Fruit fly (Drosophila melanogaster) whole organism, embryonic: ENCODE results near the gene PolG2.

Source experiments
- CG1024 ChIP-seq: fragments of 200-800 bp; sonication (Bioruptor generic); IDR thresholded peaks from 2 replicates; pipeline ENCODE4 v1.3.6; 2022; ENCODE audit warnings: missing biosample characterization, missing genetic modification characterization
- CG13624 ChIP-seq: fragments of 200-800 bp; sonication (Bioruptor generic); optimal IDR thresholded peaks from 2 replicates; lab custom pipeline; 2016; ENCODE audit warnings: missing biosample characterization, missing genetic modification characterization
- CG15479 ChIP-seq: fragments of 200-800 bp; sonication (Bioruptor generic); optimal IDR thresholded peaks from 3 replicates; lab custom pipeline; 2019; ENCODE audit warnings: missing biosample characterization, mild to moderate bottlenecking, missing genetic modification characterization, moderate library complexity
- CG15696 ChIP-seq: fragments of 200-800 bp; sonication (Bioruptor generic); optimal IDR thresholded peaks from 2 replicates; lab custom pipeline; 2019; ENCODE audit warnings: missing biosample characterization, mild to moderate bottlenecking, missing genetic modification characterization, moderate library complexity
- CG18619 ChIP-seq: fragments of 200-800 bp; sonication (Bioruptor generic); optimal IDR thresholded peaks from 3 replicates; lab custom pipeline; 2017; ENCODE audit warnings: missing biosample characterization, mild to moderate bottlenecking, missing genetic modification characterization
- CG32767 ChIP-seq: fragments of 200-800 bp; sonication (Bioruptor generic); IDR thresholded peaks from 2 replicates; pipeline ENCODE4 v1.3.6; 2022; ENCODE audit warnings: missing biosample characterization, missing genetic modification characterization
- CG34224 ChIP-seq: fragments of 200-800 bp; sonication (Bioruptor generic); IDR thresholded peaks from 3 replicates; pipeline ENCODE4 v1.3.6; 2022; ENCODE audit warnings: missing biosample characterization, missing genetic modification characterization; ENCODE audit not compliant: partially characterized antibody
- CG34376 ChIP-seq: fragments of 200-800 bp; sonication (Bioruptor generic); optimal IDR thresholded peaks from 2 replicates; lab custom pipeline; 2018; ENCODE audit warnings: missing biosample characterization, mild to moderate bottlenecking, missing genetic modification characterization
- CG3726 ChIP-seq: fragments of 200-800 bp; sonication (Bioruptor generic); IDR thresholded peaks from 3 replicates; pipeline ENCODE4, ENCODE4 v1.3.6; 2022; ENCODE audit warnings: missing biosample characterization, missing genetic modification characterization
- CG4282 ChIP-seq: fragments of 200-800 bp; sonication (Bioruptor generic); optimal IDR thresholded peaks from 2 replicates; lab custom pipeline; 2016; ENCODE audit warnings: missing biosample characterization, missing genetic modification characterization
- CG6175 ChIP-seq: fragments of 200-800 bp; sonication (Bioruptor generic); IDR thresholded peaks from 3 replicates; pipeline ENCODE4 v1.3.6; 2022; ENCODE audit warnings: missing biosample characterization, missing genetic modification characterization
- CG6254 ChIP-seq: fragments of 200-800 bp; sonication (Bioruptor generic); optimal IDR thresholded peaks from 3 replicates; lab custom pipeline; 2017; ENCODE audit warnings: mild to moderate bottlenecking, missing biosample characterization, missing genetic modification reagents, missing genetic modification characterization
- CG7372 ChIP-seq: fragments of 200-800 bp; sonication (Bioruptor generic); IDR thresholded peaks from 2 replicates; pipeline ENCODE4 v1.3.6; 2022; ENCODE audit warnings: missing biosample characterization, missing genetic modification characterization
- CG9215 ChIP-seq: fragments of 200-800 bp; sonication (Bioruptor generic); IDR thresholded peaks from 2 replicates; pipeline ENCODE4 v1.3.6; 2022; ENCODE audit warnings: missing biosample characterization, missing genetic modification characterization
- CG9727 ChIP-seq: fragments of 200-800 bp; sonication (Bioruptor generic); optimal IDR thresholded peaks from 3 replicates; lab custom pipeline; 2017; ENCODE audit warnings: missing biosample characterization, mild to moderate bottlenecking, missing genetic modification characterization
- CG9932 ChIP-seq: fragments of 200-800 bp; sonication (Bioruptor generic); IDR thresholded peaks from 2 replicates; pipeline ENCODE4 v1.3.6; 2022; ENCODE audit warnings: missing biosample characterization, missing genetic modification characterization
- Chrac-16 ChIP-seq: fragments of 200-800 bp; sonication (Bioruptor generic); optimal IDR thresholded peaks from 3 replicates; lab custom pipeline; 2016; ENCODE audit warnings: missing biosample characterization, missing genetic modification characterization
- CkIIα-i1 ChIP-seq: fragments of 200-800 bp; sonication (Bioruptor generic); IDR thresholded peaks from 2 replicates; pipeline ENCODE4 v1.3.6; 2022; ENCODE audit warnings: missing biosample characterization, missing genetic modification characterization
- CoRest ChIP-seq: fragments of 200-800 bp; sonication (Bioruptor generic); optimal IDR thresholded peaks from 3 replicates; lab custom pipeline; 2018; ENCODE audit warnings: missing biosample characterization, mild to moderate bottlenecking, missing genetic modification characterization, moderate library complexity
- D ChIP-seq, 2 experiments: fragments of 200-800 bp in 1 of 2; fragments of >200 bp in 1 of 2; sonication (Bioruptor generic) in 1 of 2; optimal IDR thresholded peaks; 2 replicates in 1 of 2; 3 replicates in 1 of 2; lab custom pipeline; 2017; ENCODE audit warnings: mild to moderate bottlenecking in 1 of 2, missing biosample characterization in 1 of 2, missing genetic modification characterization in 1 of 2, missing genetic modification reagents in 1 of 2
- Deaf1 ChIP-seq: fragments of 200-800 bp; optimal IDR thresholded peaks from 3 replicates; lab custom pipeline; 2019; ENCODE audit warnings: missing biosample characterization, mild to moderate bottlenecking, missing genetic modification characterization, moderate library complexity
- E2f2 ChIP-seq: fragments of 200-800 bp; sonication (Bioruptor generic); IDR thresholded peaks from 2 replicates; pipeline ENCODE4 v1.3.6; 2022; ENCODE audit warnings: missing biosample characterization, missing genetic modification characterization
- Eip74EF ChIP-seq, 2 experiments: fragments of 200-800 bp in 1 of 2; fragments of >200 bp in 1 of 2; sonication (Bioruptor generic) in 1 of 2; optimal IDR thresholded peaks; 2 replicates each; lab custom pipeline; 2017 to 2019; ENCODE audit warnings: missing biosample characterization in 2 of 2, missing genetic modification characterization in 2 of 2, mild to moderate bottlenecking in 1 of 2, moderate library complexity in 1 of 2
- Ets65A ChIP-seq: fragments of 200-800 bp; sonication (Bioruptor generic); peaks from one replicate; lab custom pipeline; 2016; ENCODE audit warnings: missing biosample characterization, missing genetic modification characterization
- Hey ChIP-seq: fragments of 200-800 bp; sonication (Bioruptor generic); optimal IDR thresholded peaks from 3 replicates; lab custom pipeline; 2018; ENCODE audit warnings: missing biosample characterization, mild to moderate bottlenecking, missing genetic modification characterization
- Lim3 ChIP-seq: fragments of 200-800 bp; sonication (Bioruptor generic); IDR thresholded peaks from 2 replicates; pipeline ENCODE4 v1.3.6; 2022; ENCODE audit warnings: missing biosample characterization, missing genetic modification characterization
- Sox100B ChIP-seq: fragments of 200-800 bp; sonication (Bioruptor generic); optimal IDR thresholded peaks from 3 replicates; lab custom pipeline; 2018; ENCODE audit warnings: missing biosample characterization, mild to moderate bottlenecking, missing genetic modification characterization
- YL-1 ChIP-seq: fragments of 200-800 bp; sonication (Bioruptor generic); optimal IDR thresholded peaks from 3 replicates; lab custom pipeline; 2017; ENCODE audit warnings: missing biosample characterization, mild to moderate bottlenecking, missing genetic modification characterization
- cad ChIP-seq: fragments of >200 bp; optimal IDR thresholded peaks from 2 replicates; lab custom pipeline; 2017; ENCODE audit warnings: missing biosample characterization, missing genetic modification characterization
- cg ChIP-seq: fragments of 200-800 bp; sonication (Bioruptor generic); optimal IDR thresholded peaks from 3 replicates; lab custom pipeline; 2019; ENCODE audit warnings: missing biosample characterization, mild to moderate bottlenecking, missing genetic modification characterization, moderate library complexity
- chinmo ChIP-seq: fragments of 200-800 bp; sonication (Bioruptor generic); IDR thresholded peaks from 4 replicates; pipeline ENCODE4 v1.3.6; 2022; ENCODE audit warnings: missing biosample characterization, missing genetic modification characterization; ENCODE audit not compliant: partially characterized antibody
- dpn ChIP-seq, 2 experiments: fragments of 200-800 bp; sonication (Bioruptor generic); optimal IDR thresholded peaks; 3 replicates each; lab custom pipeline; 2016; ENCODE audit warnings: missing biosample characterization in 2 of 2, missing genetic modification characterization in 2 of 2
- exex ChIP-seq: fragments of 200-800 bp; sonication (Bioruptor generic); optimal IDR thresholded peaks from 4 replicates; lab custom pipeline; 2018; ENCODE audit warnings: missing biosample characterization, mild to moderate bottlenecking, missing genetic modification characterization, moderate library complexity
- her ChIP-seq: fragments of 200-800 bp; sonication (Bioruptor generic); optimal IDR thresholded peaks from 2 replicates; lab custom pipeline; 2016; ENCODE audit warnings: missing biosample characterization, missing genetic modification characterization
- knrl ChIP-seq: fragments of 200-800 bp; sonication (Bioruptor generic); IDR thresholded peaks from 3 replicates; pipeline ENCODE4 v1.3.6; 2022; ENCODE audit warnings: missing biosample characterization, missing genetic modification characterization; ENCODE audit not compliant: partially characterized antibody
- nerfin-2 ChIP-seq: fragments of 200-800 bp; sonication (Bioruptor generic); IDR thresholded peaks from 2 replicates; pipeline ENCODE4 v1.3.6; 2022; ENCODE audit warnings: missing biosample characterization, missing genetic modification characterization; ENCODE audit not compliant: partially characterized antibody
- pfk ChIP-seq: fragments of 200-800 bp; sonication (Bioruptor generic); optimal IDR thresholded peaks from 2 replicates; lab custom pipeline; 2018; ENCODE audit warnings: missing biosample characterization, mild to moderate bottlenecking, missing genetic modification characterization, moderate library complexity
- sens-2 ChIP-seq: fragments of 200-800 bp; sonication (Bioruptor generic); IDR thresholded peaks from 2 replicates; pipeline ENCODE4 v1.3.6; 2022; ENCODE audit warnings: missing biosample characterization, missing genetic modification characterization
- sim ChIP-seq: fragments of 200-800 bp; sonication (Bioruptor generic); IDR thresholded peaks from 2 replicates; pipeline ENCODE4 v1.3.6; 2022; ENCODE audit warnings: missing biosample characterization, missing genetic modification characterization
- so ChIP-seq: fragments of 200-800 bp; sonication (Bioruptor generic); IDR thresholded peaks from 3 replicates; pipeline ENCODE4 v1.3.6; 2022; ENCODE audit warnings: missing biosample characterization, missing genetic modification characterization
- sob ChIP-seq: fragments of 200-800 bp; sonication (Bioruptor generic); IDR thresholded peaks from 2 replicates; pipeline ENCODE4 v1.3.6; 2022; ENCODE audit warnings: missing biosample characterization, missing genetic modification characterization
- sr ChIP-seq: fragments of 200-800 bp; sonication (Bioruptor generic); IDR thresholded peaks from 3 replicates; pipeline ENCODE4 v1.3.6; 2022; ENCODE audit warnings: missing biosample characterization, missing genetic modification characterization
- tll ChIP-seq, 2 experiments: fragments of 200-800 bp in 1 of 2; fragments of >200 bp in 1 of 2; sonication (Bioruptor generic) in 1 of 2; optimal IDR thresholded peaks; 2 replicates each; lab custom pipeline; 2017 to 2019; ENCODE audit warnings: missing biosample characterization in 2 of 2, missing genetic modification characterization in 2 of 2, mild to moderate bottlenecking in 1 of 2, moderate library complexity in 1 of 2
- usp ChIP-seq: fragments of >200 bp; optimal IDR thresholded peaks from 2 replicates; lab custom pipeline; 2017; ENCODE audit warnings: missing biosample characterization, missing genetic modification characterization
- zen ChIP-seq: fragments of 200-800 bp; sonication (Bioruptor generic); optimal IDR thresholded peaks from 3 replicates; lab custom pipeline; 2018; ENCODE audit warnings: missing biosample characterization, mild to moderate bottlenecking, missing genetic modification characterization, moderate library complexity

PolG2 gene

dm6 chr2L:13851098-13851497 lies 18.2 kb upstream of the PolG2 start:
- TF ChIP-seq D (optimal IDR thresholded peaks at IDR 0.05; lab: Kevin White, UChicago) (peak; percentile 87), D (GFP tag; optimal IDR thresholded peaks at IDR 0.05; lab: Kevin White, UChicago) (no peak), tll (GFP tag; optimal IDR thresholded peaks at IDR 0.05; lab: Kevin White, UChicago) (no peak), so (GFP tag; lab: Robert Waterston, UW) (no peak), CG6254 (GFP tag; lab: Kevin White, UChicago) (no peak), usp (GFP tag; lab: Kevin White, UChicago) (no peak), CkIIα-i1 (GFP tag; lab: Robert Waterston, UW) (no peak), CG15696 (tag; lab: Kevin White, UChicago) (no peak), zen (tag; lab: Kevin White, UChicago) (peak; percentile 66), her (GFP tag; lab: Kevin White, UChicago) (no peak), sim (GFP tag; lab: Robert Waterston, UW) (no peak), cad (GFP tag; lab: Kevin White, UChicago) (peak; percentile 81), nerfin-2 (GFP tag; lab: Robert Waterston, UW) (no peak)

- TF ChIP-seq Lim3 (GFP tag; lab: Robert Waterston, UW) (no peak), Eip74EF (GFP tag; optimal IDR thresholded peaks at IDR 0.05; lab: Kevin White, UChicago) (no peak), chinmo (GFP tag; lab: Robert Waterston, UW) (no peak), exex (tag; lab: Kevin White, UChicago) (peak; percentile 93), dpn (GFP tag; optimal IDR thresholded peaks at IDR 0.05; lab: Kevin White, UChicago) (no peak)
Measured at dm6 chr2L:13849125-13849524, 16.2 kb upstream of the PolG2 start, which contains the start of gene CG7968. Gene CG7968 (plus strand): TSS chr2L:13849400.

dm6 chr2L:13847625-13848024 lies 14.7 kb upstream of the PolG2 start, which contains the start of gene CG7953:
Gene CG7953 (plus strand): TSS chr2L:13847925.
- TF ChIP-seq Chrac-16 (GFP tag; lab: Kevin White, UChicago) (no peak), exex (tag; lab: Kevin White, UChicago) (peak; percentile 29), Ets65A (GFP tag; lab: Kevin White, UChicago) (peak; percentile 63), CG9215 (no peak), Deaf1 (tag; lab: Kevin White, UChicago) (no peak), pfk (no peak), CoRest (no peak), CG15479 (GFP tag; lab: Kevin White, UChicago) (no peak), sob (GFP tag; lab: Robert Waterston, UW) (0 out of 2 replicates have a peak, but pooled peaks have one; percentile 12)

- TF ChIP-seq sens-2 = no peak
- no peak for TF ChIP-seq cg (GFP tag; lab: Kevin White, UChicago)
- no peak for TF ChIP-seq CG1024
- TF ChIP-seq cad (GFP tag; lab: Kevin White, UChicago) = no peak
- no peak for TF ChIP-seq CG3726 (GFP tag; lab: Robert Waterston, UW)
- no peak for TF ChIP-seq sr (GFP tag; lab: Robert Waterston, UW)
- no peak for TF ChIP-seq CG6175 (GFP tag; lab: Robert Waterston, UW)
- TF ChIP-seq CG13624 (GFP tag; lab: Kevin White, UChicago) = no peak
- TF ChIP-seq CG32767 = no peak
- no peak for TF ChIP-seq CG18619 (GFP tag; lab: Kevin White, UChicago)
- TF ChIP-seq Hey (tag; lab: Kevin White, UChicago) = peak; percentile 12
- TF ChIP-seq CG4282 = no peak
- no peak for TF ChIP-seq E2f2 (GFP tag; lab: Robert Waterston, UW)
- TF ChIP-seq Sox100B (GFP tag; lab: Kevin White, UChicago) = no peak
- TF ChIP-seq CG34224 (GFP tag; lab: Robert Waterston, UW) = no peak
- no peak for TF ChIP-seq CG7372
- TF ChIP-seq dpn (GFP tag; optimal IDR thresholded peaks at IDR 0.05; lab: Kevin White, UChicago) = no peak
- TF ChIP-seq CG9727 (GFP tag; lab: Kevin White, UChicago) = no peak
- peak; percentile 41 for TF ChIP-seq CG34376 (GFP tag; lab: Kevin White, UChicago)
- TF ChIP-seq knrl = no peak
- TF ChIP-seq CG9932 (GFP tag; lab: Robert Waterston, UW) = no peak
- TF ChIP-seq YL-1 (GFP tag; lab: Kevin White, UChicago) = no peak
Measured at dm6 chr2L:13846239-13846802, 13.4 kb upstream of the PolG2 start, which contains the start of gene CG7916. Gene CG7916 (plus strand): TSS chr2L:13846752.
